Worm (Caenorhabditis elegans): ENCODE measurements around the gene srh-137.

Gene srh-137

ce11 chrV:16699752-16700259 is 16.7 kb downstream of the srh-137 start, which contains the start of gene Y70C5C.1:
TSS of gene Y70C5C.1 (plus strand) at chrV:16700209.
- TF ChIP-seq nhr-237 (tag; optimal IDR thresholded peaks at IDR 0.05) (no peak), egl-5 (tag; optimal IDR thresholded peaks at IDR 0.05) (no peak), pqm-1 (tag; optimal IDR thresholded peaks at IDR 0.05) (no peak), snpc-4 (tag; optimal IDR thresholded peaks at IDR 0.05) (no peak)

- TF ChIP-seq egl-5 (tag; optimal IDR thresholded peaks at IDR 0.05) (no peak), lin-15B (tag; optimal IDR thresholded peaks at IDR 0.05) (no peak), lin-39 (tag; optimal IDR thresholded peaks at IDR 0.05) (no peak), nfya-1 (tag; optimal IDR thresholded peaks at IDR 0.05; ENCODE audit: insufficient read depth) (no peak)
These were observed 19.3 kb downstream of the srh-137 start, which contains the start of gene srw-41 for ce11 chrV:16697178-16697577. TSS of gene srw-41 (plus strand) at chrV:16697478.

- no peak for TF ChIP-seq nfya-1 (tag; optimal IDR thresholded peaks at IDR 0.05; ENCODE audit: insufficient read depth)
These were observed 21.0 kb downstream of the srh-137 start for ce11 chrV:16695499-16695898.

- TF ChIP-seq ztf-4 (tag; optimal IDR thresholded peaks at IDR 0.05), result no peak
- no peak for TF ChIP-seq eor-1 (tag; optimal IDR thresholded peaks at IDR 0.05)
- no peak for TF ChIP-seq nhr-12 (tag; optimal IDR thresholded peaks at IDR 0.05)
- TF ChIP-seq ZK546.5 (tag; optimal IDR thresholded peaks at IDR 0.05), result no peak
- no peak for TF ChIP-seq nhr-67 (tag; optimal IDR thresholded peaks at IDR 0.05)
- TF ChIP-seq ceh-16 (tag; optimal IDR thresholded peaks at IDR 0.05), result no peak
- no peak for TF ChIP-seq nhr-43 (tag; optimal IDR thresholded peaks at IDR 0.05; ENCODE audit: poor library complexity, severe bottlenecking)
- no peak for TF ChIP-seq R02D3.7 (tag; optimal IDR thresholded peaks at IDR 0.05)
- TF ChIP-seq nhr-11 (tag; optimal IDR thresholded peaks at IDR 0.05), result no peak
- TF ChIP-seq lin-39 (tag; optimal IDR thresholded peaks at IDR 0.05), result no peak
- no peak for TF ChIP-seq egl-5 (tag; optimal IDR thresholded peaks at IDR 0.05)
These were observed 21.9 kb downstream of the srh-137 start, which contains the start of gene srz-101 for ce11 chrV:16694538-16694937. TSS of gene srz-101 (plus strand) at chrV:16694838.

- TF ChIP-seq nfya-1 (tag; optimal IDR thresholded peaks at IDR 0.05; ENCODE audit: insufficient read depth) (no peak), unc-39 (tag; optimal IDR thresholded peaks at IDR 0.05) (no peak), ceh-82 (tag; optimal IDR thresholded peaks at IDR 0.05) (no peak)
These were observed 22.7 kb downstream of the srh-137 start, which contains the start of gene srw-42 for ce11 chrV:16693732-16694131. TSS of gene srw-42 (minus strand) at chrV:16693832.

- no peak for TF ChIP-seq nhr-237 (tag; optimal IDR thresholded peaks at IDR 0.05)
- TF ChIP-seq jun-1 (tag; optimal IDR thresholded peaks at IDR 0.05), result no peak
- no peak for TF ChIP-seq lsy-12 (tag; optimal IDR thresholded peaks at IDR 0.05)
- TF ChIP-seq zag-1 (tag; optimal IDR thresholded peaks at IDR 0.05), result no peak
- TF ChIP-seq nhr-77 (tag; optimal IDR thresholded peaks at IDR 0.05), result no peak
These were observed 23.5 kb downstream of the srh-137 start for ce11 chrV:16692988-16693387.

ce11 chrV:16687227-16687626 is 29.2 kb downstream of the srh-137 start, which contains the start of gene srz-102:
TSS of gene srz-102 (plus strand) at chrV:16687527.
- no peak for TF ChIP-seq skn-1 (tag; optimal IDR thresholded peaks at IDR 0.05)
- TF ChIP-seq pqm-1 (tag; optimal IDR thresholded peaks at IDR 0.05), result no peak
- TF ChIP-seq ztf-11 (tag; optimal IDR thresholded peaks at IDR 0.05), result no peak
- TF ChIP-seq nhr-12 (tag; optimal IDR thresholded peaks at IDR 0.05), result no peak
- TF ChIP-seq lin-39 (tag; optimal IDR thresholded peaks at IDR 0.05), result no peak
- TF ChIP-seq egl-5 (tag; optimal IDR thresholded peaks at IDR 0.05), result no peak
- TF ChIP-seq lin-15B (tag; optimal IDR thresholded peaks at IDR 0.05), result no peak
- no peak for TF ChIP-seq snpc-4 (tag; optimal IDR thresholded peaks at IDR 0.05)
- no peak for TF ChIP-seq eor-1 (tag; optimal IDR thresholded peaks at IDR 0.05)
- no peak for TF ChIP-seq ceh-16 (tag; optimal IDR thresholded peaks at IDR 0.05)
- TF ChIP-seq mdl-1 (tag; optimal IDR thresholded peaks at IDR 0.05), result no peak
- no peak for TF ChIP-seq egl-27 (tag; optimal IDR thresholded peaks at IDR 0.05)
- TF ChIP-seq nhr-77 (tag; optimal IDR thresholded peaks at IDR 0.05), result no peak
- no peak for TF ChIP-seq ama-1 (optimal IDR thresholded peaks at IDR 0.05)
- no peak for TF ChIP-seq elt-3 (tag; optimal IDR thresholded peaks at IDR 0.05)
- TF ChIP-seq nhr-67 (tag; optimal IDR thresholded peaks at IDR 0.05), result no peak
- no peak for TF ChIP-seq aly-2 (tag; optimal IDR thresholded peaks at IDR 0.05)
- no peak for TF ChIP-seq ztf-4 (tag; optimal IDR thresholded peaks at IDR 0.05)
- TF ChIP-seq pha-4 (tag; optimal IDR thresholded peaks at IDR 0.05), result no peak
